Fruit fly (Drosophila melanogaster) whole organism, embryonic: Measurements from ENCODE around the gene CG11030.

Experiments used
- Atf-2 ChIP-seq: fragments of 200-800 bp; sonication (Bioruptor generic); optimal IDR thresholded peaks from 2 replicates; lab custom pipeline; 2016; ENCODE audit warnings: missing biosample characterization, missing genetic modification characterization
- C15 ChIP-seq: fragments of 200-800 bp; sonication (Bioruptor generic); IDR thresholded peaks from 3 replicates; pipeline ENCODE4 v1.3.6; 2022; ENCODE audit warnings: missing biosample characterization, missing genetic modification characterization
- CG10274 ChIP-seq: fragments of 200-800 bp; sonication (Bioruptor generic); optimal IDR thresholded peaks from 3 replicates; lab custom pipeline; 2017; ENCODE audit warnings: missing biosample characterization, mild to moderate bottlenecking, missing genetic modification characterization
- CG10565 ChIP-seq: fragments of 200-800 bp; sonication (Bioruptor generic); optimal IDR thresholded peaks from 3 replicates; lab custom pipeline; 2016; ENCODE audit warnings: missing biosample characterization, mild to moderate bottlenecking, missing genetic modification characterization
- CG11695 ChIP-seq: fragments of 200-800 bp; sonication (Bioruptor generic); IDR thresholded peaks from 3 replicates; pipeline ENCODE4 v1.3.6; 2022; ENCODE audit warnings: missing biosample characterization, missing genetic modification characterization
- CG13424 ChIP-seq: fragments of 200-800 bp; sonication (Bioruptor generic); optimal IDR thresholded peaks from 2 replicates; lab custom pipeline; 2019; ENCODE audit warnings: missing biosample characterization, mild to moderate bottlenecking, missing genetic modification characterization, moderate library complexity
- CG13894 ChIP-seq: fragments of 200-800 bp; sonication (Bioruptor generic); optimal IDR thresholded peaks from 3 replicates; lab custom pipeline; 2018; ENCODE audit warnings: missing biosample characterization, mild to moderate bottlenecking, missing genetic modification characterization, moderate library complexity
- CG14014 ChIP-seq: fragments of 200-800 bp; sonication (Bioruptor generic); IDR thresholded peaks from 2 replicates; pipeline ENCODE4 v1.3.6; 2022; ENCODE audit warnings: missing biosample characterization, missing genetic modification characterization
- CG16813 ChIP-seq: fragments of 200-800 bp; sonication (Bioruptor generic); IDR thresholded peaks from 3 replicates; pipeline ENCODE4 v1.3.6; 2022; ENCODE audit warnings: missing biosample characterization, missing genetic modification characterization; ENCODE audit not compliant: partially characterized antibody
- CG17385 ChIP-seq: fragments of 200-800 bp; sonication (Bioruptor generic); optimal IDR thresholded peaks from 3 replicates; lab custom pipeline; 2018; ENCODE audit warnings: missing biosample characterization, mild to moderate bottlenecking, missing genetic modification characterization
- CG1792 ChIP-seq: fragments of 200-800 bp; sonication (Bioruptor generic); optimal IDR thresholded peaks from 2 replicates; lab custom pipeline; 2016; ENCODE audit warnings: missing biosample characterization, missing genetic modification characterization
- CG2875 ChIP-seq: fragments of 200-800 bp; sonication (Bioruptor generic); optimal IDR thresholded peaks from 2 replicates; lab custom pipeline; 2017; ENCODE audit warnings: missing biosample characterization, mild to moderate bottlenecking, missing genetic modification characterization, missing genetic modification reagents
- CG30020 ChIP-seq: fragments of 200-800 bp; optimal IDR thresholded peaks from 2 replicates; lab custom pipeline; 2019; ENCODE audit warnings: missing biosample characterization, mild to moderate bottlenecking, missing genetic modification characterization, moderate library complexity
- CG3838 ChIP-seq: fragments of 200-800 bp; sonication (Bioruptor generic); optimal IDR thresholded peaks from 3 replicates; lab custom pipeline; 2016; ENCODE audit warnings: missing biosample characterization, missing genetic modification characterization
- CG8765 ChIP-seq: fragments of 200-800 bp; sonication (Bioruptor generic); IDR thresholded peaks from 2 replicates; pipeline ENCODE4 v1.3.6; 2022; ENCODE audit warnings: missing biosample characterization, missing genetic modification characterization
- Dip2 ChIP-seq: fragments of 200-800 bp; sonication (Bioruptor generic); IDR thresholded peaks from 2 replicates; pipeline ENCODE4 v1.3.6; 2022; ENCODE audit warnings: missing biosample characterization, missing genetic modification characterization
- Dll ChIP-seq: fragments of 200-800 bp; sonication (Bioruptor generic); IDR thresholded peaks from 4 replicates; pipeline ENCODE4 v1.3.6; 2022; ENCODE audit warnings: missing biosample characterization, missing genetic modification characterization; ENCODE audit not compliant: partially characterized antibody
- Dp ChIP-seq: fragments of 200-800 bp; sonication (Bioruptor generic); optimal IDR thresholded peaks from 2 replicates; lab custom pipeline; 2018; ENCODE audit warnings: missing biosample characterization, mild to moderate bottlenecking, missing genetic modification characterization, moderate library complexity
- ERR ChIP-seq: fragments of 200-800 bp; sonication (Bioruptor generic); optimal IDR thresholded peaks from 2 replicates; lab custom pipeline; 2016; ENCODE audit warnings: missing biosample characterization, missing genetic modification characterization
- Hmx ChIP-seq: fragments of 200-800 bp; sonication (Bioruptor generic); optimal IDR thresholded peaks from 2 replicates; lab custom pipeline; 2016; ENCODE audit warnings: missing biosample characterization, missing genetic modification characterization
- Mad ChIP-seq: fragments of 200-800 bp; sonication (Bioruptor generic); optimal IDR thresholded peaks from 2 replicates; lab custom pipeline; 2016; ENCODE audit warnings: missing biosample characterization, missing genetic modification characterization
- Med ChIP-seq: fragments of 200-800 bp; sonication (Bioruptor generic); peaks from one replicate; lab custom pipeline; 2016; ENCODE audit warnings: missing biosample characterization, missing genetic modification characterization, mild to moderate bottlenecking, inconsistent platforms, moderate library complexity
- Nf-YC ChIP-seq: fragments of 200-800 bp; optimal IDR thresholded peaks from 3 replicates; lab custom pipeline; 2019; ENCODE audit warnings: missing biosample characterization, mild to moderate bottlenecking, missing genetic modification characterization, moderate library complexity
- Ravus ChIP-seq: fragments of 200-800 bp; sonication (Bioruptor generic); IDR thresholded peaks from 2 replicates; pipeline ENCODE4 v1.3.6; 2022; ENCODE audit warnings: missing biosample characterization, missing genetic modification characterization
- Rfx ChIP-seq: fragments of 200-800 bp; sonication (Bioruptor generic); IDR thresholded peaks from 2 replicates; pipeline ENCODE4 v1.3.6; 2022; ENCODE audit warnings: missing biosample characterization, missing genetic modification characterization
- Side ChIP-seq: fragments of 200-800 bp; sonication (Bioruptor generic); optimal IDR thresholded peaks from 2 replicates; lab custom pipeline; 2016; ENCODE audit warnings: missing biosample characterization, missing genetic modification characterization
- Sin3A ChIP-seq: fragments of >200 bp; optimal IDR thresholded peaks from 2 replicates; lab custom pipeline; 2018
- Sry-β ChIP-seq: fragments of 200-800 bp; sonication (Bioruptor generic); optimal IDR thresholded peaks from 2 replicates; lab custom pipeline; 2018; ENCODE audit warnings: missing biosample characterization, mild to moderate bottlenecking, missing genetic modification characterization, moderate library complexity
- Stat92E ChIP-seq, 3 experiments: fragments of >200 bp in 2 of 3; fragments of 200-800 bp in 1 of 3; sonication (Bioruptor generic) in 1 of 3; optimal IDR thresholded peaks; 2 replicates each; lab custom pipeline; 2017 to 2019; ENCODE audit warnings: missing biosample characterization in 3 of 3, missing genetic modification characterization in 3 of 3, mild to moderate bottlenecking in 1 of 3, moderate library complexity in 1 of 3
- Taf1 ChIP-seq: fragments of 200-800 bp; sonication (Bioruptor generic); IDR thresholded peaks from 2 replicates; pipeline ENCODE4 v1.3.6; 2022; ENCODE audit warnings: missing biosample characterization, missing genetic modification characterization
- Tbp ChIP-seq: fragments of >200 bp; optimal IDR thresholded peaks from 2 replicates; lab custom pipeline; 2018; ENCODE audit warnings: missing biosample characterization, missing genetic modification characterization
- Trl ChIP-seq, 3 experiments: fragments of >200 bp in 2 of 3; fragments of 200-800 bp in 1 of 3; sonication (Bioruptor generic) in 1 of 3; optimal IDR thresholded peaks; 2 replicates in 1 of 3; 3 replicates in 2 of 3; lab custom pipeline; 2016 to 2017; ENCODE audit warnings: missing biosample characterization in 1 of 3, missing genetic modification characterization in 1 of 3
- bbx ChIP-seq: fragments of 200-800 bp; sonication (Bioruptor generic); IDR thresholded peaks from 2 replicates; pipeline ENCODE4 v1.3.6; 2022; ENCODE audit warnings: missing biosample characterization, missing genetic modification characterization; ENCODE audit not compliant: partially characterized antibody
- croc ChIP-seq: fragments of 200-800 bp; sonication (Bioruptor generic); conservative IDR thresholded peaks from 3 replicates; pipeline ENCODE4 v1.3.6; 2022; ENCODE audit warnings: missing biosample characterization, missing genetic modification characterization
- crp ChIP-seq, 2 experiments: fragments of 200-800 bp; sonication (Bioruptor generic); optimal IDR thresholded peaks; 2 replicates in 1 of 2; 3 replicates in 1 of 2; lab custom pipeline; 2017; ENCODE audit warnings: missing biosample characterization in 2 of 2, missing genetic modification characterization in 2 of 2, mild to moderate bottlenecking in 1 of 2, moderate library complexity in 1 of 2
- dati ChIP-seq: fragments of 200-800 bp; sonication (Bioruptor generic); IDR thresholded peaks from 2 replicates; pipeline ENCODE4 v1.3.6; 2022; ENCODE audit warnings: missing biosample characterization, missing genetic modification characterization
- dm ChIP-seq: fragments of 200-800 bp; sonication (Bioruptor generic); optimal IDR thresholded peaks from 3 replicates; lab custom pipeline; 2016; ENCODE audit warnings: missing biosample characterization, missing genetic modification characterization
- hkb ChIP-seq, 2 experiments: fragments of 200-800 bp in 1 of 2; fragments of >200 bp in 1 of 2; sonication (Bioruptor generic) in 1 of 2; IDR thresholded peaks in 1 of 2; optimal IDR thresholded peaks in 1 of 2; 2 replicates each; pipeline versions ENCODE4 v1.3.6 to Lab custom; 2017 to 2022; ENCODE audit warnings: missing biosample characterization in 1 of 2, missing genetic modification characterization in 1 of 2
- jigr1 ChIP-seq: fragments of 200-800 bp; sonication (Bioruptor generic); IDR thresholded peaks from 3 replicates; pipeline ENCODE4 v1.3.6; 2022; ENCODE audit warnings: missing biosample characterization, missing genetic modification characterization
- ken ChIP-seq: fragments of 200-800 bp; sonication (Bioruptor generic); IDR thresholded peaks from 3 replicates; pipeline ENCODE4 v1.3.6; 2022; ENCODE audit warnings: missing biosample characterization, missing genetic modification characterization
- lilli ChIP-seq: fragments of 200-800 bp; sonication (Bioruptor generic); optimal IDR thresholded peaks from 3 replicates; lab custom pipeline; 2016; ENCODE audit warnings: missing biosample characterization, missing genetic modification characterization
- pan ChIP-seq, 4 experiments: fragments of >200 bp in 3 of 4; fragments of 200-800 bp in 1 of 4; sonication (Bioruptor generic) in 1 of 4; optimal IDR thresholded peaks in 3 of 4; IDR thresholded peaks in 1 of 4; 2 replicates each; pipeline versions ENCODE4 v1.3.6 to Lab custom; 2017 to 2022; ENCODE audit warnings: missing biosample characterization in 2 of 4, missing genetic modification characterization in 2 of 4, mixed read lengths in 1 of 4
- pzg ChIP-seq: fragments of 200-800 bp; sonication (Bioruptor generic); optimal IDR thresholded peaks from 3 replicates; lab custom pipeline; 2018; ENCODE audit warnings: missing biosample characterization, mild to moderate bottlenecking, missing genetic modification characterization, moderate library complexity
- sd ChIP-seq: fragments of 200-800 bp; sonication (Bioruptor generic); optimal IDR thresholded peaks from 3 replicates; lab custom pipeline; 2018; ENCODE audit warnings: missing biosample characterization, mild to moderate bottlenecking, missing genetic modification characterization, moderate library complexity
- sima ChIP-seq: fragments of 200-800 bp; sonication (Bioruptor generic); optimal IDR thresholded peaks from 2 replicates; lab custom pipeline; 2016; ENCODE audit warnings: missing biosample characterization, missing genetic modification characterization
- slou ChIP-seq: fragments of 200-800 bp; sonication (Bioruptor generic); optimal IDR thresholded peaks from 3 replicates; lab custom pipeline; 2016; ENCODE audit warnings: missing biosample characterization, missing genetic modification characterization
- slp2 ChIP-seq: fragments of 200-800 bp; sonication (Bioruptor generic); optimal IDR thresholded peaks from 2 replicates; lab custom pipeline; 2016; ENCODE audit warnings: missing biosample characterization, missing genetic modification characterization
- toy ChIP-seq: fragments of 200-800 bp; sonication (Bioruptor generic); IDR thresholded peaks from 2 replicates; pipeline ENCODE4 v1.3.6; 2022; ENCODE audit warnings: missing biosample characterization, missing genetic modification characterization
- vvl ChIP-seq: fragments of 200-800 bp; sonication (Bioruptor generic); IDR thresholded peaks from 2 replicates; pipeline ENCODE4 v1.3.6; 2022; ENCODE audit warnings: missing biosample characterization, missing genetic modification characterization

Gene CG11030

dm6 chr2L:5720407-5721228, 3.8 kb upstream of the CG11030 start, which contains the start of the genes CG11149 and sip1 (continued):
- no peak for TF ChIP-seq croc (GFP tag; lab: Robert Waterston, UW)
- TF ChIP-seq Atf-2 (GFP tag; lab: Kevin White, UChicago), result no peak
- no peak for TF ChIP-seq hkb (optimal IDR thresholded peaks at IDR 0.05; lab: Kevin White, UChicago)
- no peak for TF ChIP-seq hkb (GFP tag; IDR thresholded peaks at IDR 0.05; lab: Robert Waterston, UW)
- no peak for TF ChIP-seq Nf-YC
- no peak for TF ChIP-seq CG3838 (GFP tag; lab: Kevin White, UChicago)
- no peak for TF ChIP-seq Mad (GFP tag; lab: Kevin White, UChicago)
- TF ChIP-seq sima (GFP tag; lab: Kevin White, UChicago), result no peak
- no peak for TF ChIP-seq slou (GFP tag; lab: Kevin White, UChicago)
- TF ChIP-seq dati (GFP tag; lab: Robert Waterston, UW), result no peak
- no peak for TF ChIP-seq jigr1 (GFP tag; lab: Robert Waterston, UW)
- no peak for TF ChIP-seq ken (GFP tag; lab: Robert Waterston, UW)
- TF ChIP-seq CG14014 (GFP tag; lab: Robert Waterston, UW), result no peak
- TF ChIP-seq toy (GFP tag; lab: Robert Waterston, UW), result no peak
- no peak for TF ChIP-seq Hmx (GFP tag; lab: Kevin White, UChicago)
- no peak for TF ChIP-seq dm (GFP tag; lab: Kevin White, UChicago)
- no peak for TF ChIP-seq lilli (GFP tag; lab: Kevin White, UChicago)
- no peak for TF ChIP-seq CG13424 (tag; lab: Kevin White, UChicago)
- no peak for TF ChIP-seq CG1792 (GFP tag; lab: Kevin White, UChicago)
- no peak for TF ChIP-seq Taf1 (GFP tag; lab: Robert Waterston, UW)
- no peak for TF ChIP-seq Dip2 (GFP tag; lab: Robert Waterston, UW)
- peak; percentile 80 for TF ChIP-seq Dll (GFP tag; lab: Robert Waterston, UW)
- no peak for TF ChIP-seq ERR
- TF ChIP-seq CG11695 (GFP tag; lab: Robert Waterston, UW), result no peak
- no peak for TF ChIP-seq CG2875
- no peak for TF ChIP-seq slp2 (GFP tag; lab: Kevin White, UChicago)
- TF ChIP-seq CG10274 (GFP tag; lab: Kevin White, UChicago), result no peak
- TF ChIP-seq CG16813 (GFP tag; lab: Robert Waterston, UW), result peak; percentile 48; the same call in 1 of the 3 replicates
- no peak for TF ChIP-seq CG30020 (tag; lab: Kevin White, UChicago)
- TF ChIP-seq Med, result no peak
- TF ChIP-seq Rfx (GFP tag; lab: Robert Waterston, UW), result no peak
- no peak for TF ChIP-seq Trl (optimal IDR thresholded peaks at IDR 0.05; lab: Kevin White, UChicago)
- TF ChIP-seq Trl (GFP tag; optimal IDR thresholded peaks at IDR 0.05; lab: Kevin White, UChicago), result no peak
- TF ChIP-seq bbx, result peak; percentile 67
- TF ChIP-seq Stat92E (GFP tag; optimal IDR thresholded peaks at IDR 0.05; lab: Kevin White, UChicago), result peak in 1 of 3 experiments; percentile 21
- peak; percentile 87 for TF ChIP-seq Dp (GFP tag; lab: Kevin White, UChicago)
- TF ChIP-seq crp (GFP tag; optimal IDR thresholded peaks at IDR 0.05; lab: Kevin White, UChicago), result no peak
- no peak for TF ChIP-seq CG8765 (GFP tag; lab: Robert Waterston, UW)
- peak; percentile 27 for TF ChIP-seq pzg (GFP tag; lab: Kevin White, UChicago)
- TF ChIP-seq Tbp (GFP tag; lab: Kevin White, UChicago), result no peak
- TF ChIP-seq CG17385 (GFP tag; lab: Kevin White, UChicago), result no peak
- no peak for TF ChIP-seq CG10565
- TF ChIP-seq Ravus (GFP tag; lab: Robert Waterston, UW), result no peak
- no peak for TF ChIP-seq C15 (GFP tag; lab: Robert Waterston, UW)
- no peak for TF ChIP-seq CG13894 (tag; lab: Kevin White, UChicago)
- TF ChIP-seq vvl (GFP tag; lab: Robert Waterston, UW), result peak; percentile 37; the same call in 1 of the 2 replicates
- no peak for TF ChIP-seq Sry-β (GFP tag; lab: Kevin White, UChicago)
- TF ChIP-seq Sin3A (lab: Kevin White, UChicago), result no peak
- TF ChIP-seq Side (GFP tag; lab: Kevin White, UChicago), result no peak
- TF ChIP-seq sd (tag; lab: Kevin White, UChicago), result peak; percentile 29
- no peak for TF ChIP-seq pan (optimal IDR thresholded peaks at IDR 0.05; lab: Kevin White, UChicago)
- no peak for TF ChIP-seq pan (GFP tag; optimal IDR thresholded peaks at IDR 0.05 in 1 of 2, IDR thresholded peaks at IDR 0.05 in 1 of 2)
